Fruit fly (Drosophila melanogaster) whole organism, embryonic: ENCODE measurements around the gene RpL8.

Experiments
- Bdp1 ChIP-seq: fragments of 200-800 bp; sonication (Bioruptor generic); optimal IDR thresholded peaks from 3 replicates; lab custom pipeline; 2016; ENCODE audit warnings: missing biosample characterization, missing genetic modification characterization
- CG10267 ChIP-seq: fragments of 200-800 bp; sonication (Bioruptor generic); optimal IDR thresholded peaks from 2 replicates; lab custom pipeline; 2018; ENCODE audit warnings: missing biosample characterization, mild to moderate bottlenecking, missing genetic modification characterization, moderate library complexity
- CG10462 ChIP-seq: fragments of 200-800 bp; sonication (Bioruptor generic); optimal IDR thresholded peaks from 2 replicates; lab custom pipeline; 2016; ENCODE audit warnings: missing biosample characterization, missing genetic modification characterization
- CG11723 ChIP-seq: fragments of 200-800 bp; sonication (Bioruptor generic); optimal IDR thresholded peaks from 2 replicates; lab custom pipeline; 2017; ENCODE audit warnings: missing biosample characterization, mild to moderate bottlenecking, missing genetic modification characterization
- CG15696 ChIP-seq: fragments of 200-800 bp; sonication (Bioruptor generic); optimal IDR thresholded peaks from 2 replicates; lab custom pipeline; 2019; ENCODE audit warnings: missing biosample characterization, mild to moderate bottlenecking, missing genetic modification characterization, moderate library complexity
- CG17829 ChIP-seq: fragments of 200-800 bp; optimal IDR thresholded peaks from 2 replicates; lab custom pipeline; 2019; ENCODE audit warnings: missing biosample characterization, mild to moderate bottlenecking, missing genetic modification characterization, moderate library complexity
- CG18619 ChIP-seq: fragments of 200-800 bp; sonication (Bioruptor generic); optimal IDR thresholded peaks from 3 replicates; lab custom pipeline; 2017; ENCODE audit warnings: missing biosample characterization, mild to moderate bottlenecking, missing genetic modification characterization
- CG30403 ChIP-seq: fragments of 200-800 bp; sonication (Bioruptor generic); optimal IDR thresholded peaks from 3 replicates; lab custom pipeline; 2016; ENCODE audit warnings: missing biosample characterization, missing genetic modification characterization
- CG3065 ChIP-seq: fragments of 200-800 bp; sonication (Bioruptor generic); optimal IDR thresholded peaks from 2 replicates; lab custom pipeline; 2016; ENCODE audit warnings: missing biosample characterization, missing genetic modification characterization
- CG3281 ChIP-seq: fragments of 200-800 bp; sonication (Bioruptor generic); optimal IDR thresholded peaks from 3 replicates; lab custom pipeline; 2017; ENCODE audit warnings: missing biosample characterization, mild to moderate bottlenecking, missing genetic modification characterization
- CG3838 ChIP-seq: fragments of 200-800 bp; sonication (Bioruptor generic); optimal IDR thresholded peaks from 3 replicates; lab custom pipeline; 2016; ENCODE audit warnings: missing biosample characterization, missing genetic modification characterization
- CG6813 ChIP-seq: fragments of 200-800 bp; sonication (Bioruptor generic); optimal IDR thresholded peaks from 2 replicates; lab custom pipeline; 2017; ENCODE audit warnings: missing biosample characterization, missing genetic modification characterization, mild to moderate bottlenecking, moderate library complexity, missing genetic modification reagents
- CG7963 ChIP-seq: fragments of 200-800 bp; sonication (Bioruptor generic); IDR thresholded peaks from 3 replicates; pipeline ENCODE4 v1.3.6; 2022; ENCODE audit warnings: missing biosample characterization, missing genetic modification characterization; ENCODE audit not compliant: partially characterized antibody
- CG9727 ChIP-seq: fragments of 200-800 bp; sonication (Bioruptor generic); optimal IDR thresholded peaks from 3 replicates; lab custom pipeline; 2017; ENCODE audit warnings: missing biosample characterization, mild to moderate bottlenecking, missing genetic modification characterization
- Dek ChIP-seq: fragments of 200-800 bp; sonication (Bioruptor generic); optimal IDR thresholded peaks from 3 replicates; lab custom pipeline; 2019; ENCODE audit warnings: missing biosample characterization, mild to moderate bottlenecking, missing genetic modification characterization, moderate library complexity
- Dip2 ChIP-seq: fragments of 200-800 bp; sonication (Bioruptor generic); IDR thresholded peaks from 2 replicates; pipeline ENCODE4 v1.3.6; 2022; ENCODE audit warnings: missing biosample characterization, missing genetic modification characterization
- E2f2 ChIP-seq: fragments of 200-800 bp; sonication (Bioruptor generic); IDR thresholded peaks from 2 replicates; pipeline ENCODE4 v1.3.6; 2022; ENCODE audit warnings: missing biosample characterization, missing genetic modification characterization
- Fer1 ChIP-seq: fragments of 200-800 bp; sonication (Bioruptor generic); optimal IDR thresholded peaks from 2 replicates; lab custom pipeline; 2017; ENCODE audit warnings: missing biosample characterization, mild to moderate bottlenecking, missing genetic modification characterization
- GATAe ChIP-seq: fragments of 200-800 bp; sonication (Bioruptor generic); conservative IDR thresholded peaks from 2 replicates; pipeline ENCODE4 v1.3.6; 2022; ENCODE audit warnings: missing biosample characterization, missing genetic modification characterization
- Hand ChIP-seq: fragments of 200-800 bp; sonication (Bioruptor generic); optimal IDR thresholded peaks from 2 replicates; lab custom pipeline; 2017; ENCODE audit warnings: mild to moderate bottlenecking, missing biosample characterization, missing genetic modification reagents, missing genetic modification characterization
- Hr51 ChIP-seq, 2 experiments: fragments of 200-800 bp; sonication (Bioruptor generic); optimal IDR thresholded peaks; 2 replicates in 1 of 2; 3 replicates in 1 of 2; lab custom pipeline; 2016 to 2018; ENCODE audit warnings: missing biosample characterization in 2 of 2, missing genetic modification characterization in 2 of 2, mild to moderate bottlenecking in 1 of 2, moderate library complexity in 1 of 2
- Hsf ChIP-seq: fragments of 200-800 bp; sonication (Bioruptor generic); optimal IDR thresholded peaks from 3 replicates; lab custom pipeline; 2016; ENCODE audit warnings: missing biosample characterization, missing genetic modification characterization
- Lhr ChIP-seq: fragments of 200-800 bp; sonication (Bioruptor generic); optimal IDR thresholded peaks from 3 replicates; lab custom pipeline; 2017; ENCODE audit warnings: mild to moderate bottlenecking, missing biosample characterization, missing genetic modification reagents, missing genetic modification characterization
- MTF-1 ChIP-seq: fragments of 200-800 bp; sonication (Bioruptor generic); optimal IDR thresholded peaks from 2 replicates; lab custom pipeline; 2018; ENCODE audit warnings: missing biosample characterization, mild to moderate bottlenecking, missing genetic modification characterization, borderline replicate concordance
- Mes4 ChIP-seq: fragments of 200-800 bp; sonication (Bioruptor generic); optimal IDR thresholded peaks from 2 replicates; lab custom pipeline; 2016; ENCODE audit warnings: missing biosample characterization, missing genetic modification characterization
- TFAM ChIP-seq: fragments of 200-800 bp; sonication (Bioruptor generic); optimal IDR thresholded peaks from 2 replicates; lab custom pipeline; 2017; ENCODE audit warnings: missing biosample characterization, missing genetic modification characterization, inconsistent platforms
- Xbp1 ChIP-seq: fragments of 200-800 bp; sonication (Bioruptor generic); optimal IDR thresholded peaks from 3 replicates; lab custom pipeline; 2016; ENCODE audit warnings: missing biosample characterization, mild to moderate bottlenecking, missing genetic modification characterization
- bab2 ChIP-seq: fragments of 200-800 bp; sonication (Bioruptor generic); optimal IDR thresholded peaks from 2 replicates; lab custom pipeline; 2016; ENCODE audit warnings: missing biosample characterization, missing genetic modification characterization
- bbx ChIP-seq: fragments of 200-800 bp; sonication (Bioruptor generic); IDR thresholded peaks from 2 replicates; pipeline ENCODE4 v1.3.6; 2022; ENCODE audit warnings: missing biosample characterization, missing genetic modification characterization; ENCODE audit not compliant: partially characterized antibody
- br ChIP-seq: fragments of >200 bp; optimal IDR thresholded peaks from 2 replicates; lab custom pipeline; 2017
- cato ChIP-seq: fragments of 200-800 bp; sonication (Bioruptor generic); optimal IDR thresholded peaks from 2 replicates; lab custom pipeline; 2016; ENCODE audit warnings: missing biosample characterization, missing genetic modification characterization, borderline replicate concordance
- dati ChIP-seq: fragments of 200-800 bp; sonication (Bioruptor generic); IDR thresholded peaks from 2 replicates; pipeline ENCODE4 v1.3.6; 2022; ENCODE audit warnings: missing biosample characterization, missing genetic modification characterization
- eve ChIP-seq, 2 experiments: fragments of >200 bp; optimal IDR thresholded peaks; 2 replicates each; lab custom pipeline; 2017; ENCODE audit warnings: missing biosample characterization in 2 of 2, missing genetic modification characterization in 2 of 2
- eyg ChIP-seq: fragments of 200-800 bp; sonication (Bioruptor generic); optimal IDR thresholded peaks from 3 replicates; lab custom pipeline; 2016; ENCODE audit warnings: missing biosample characterization, missing genetic modification characterization
- gce ChIP-seq: fragments of 200-800 bp; sonication (Bioruptor generic); IDR thresholded peaks from 3 replicates; pipeline ENCODE4 v1.3.6; 2022; ENCODE audit warnings: missing biosample characterization, missing genetic modification characterization
- gfzf ChIP-seq: fragments of 200-800 bp; sonication (Bioruptor generic); optimal IDR thresholded peaks from 2 replicates; lab custom pipeline; 2016; ENCODE audit warnings: missing biosample characterization, mild to moderate bottlenecking, missing genetic modification characterization, moderate library complexity
- gt ChIP-seq: fragments of 200-800 bp; sonication (Bioruptor generic); IDR thresholded peaks from 2 replicates; pipeline ENCODE4 v1.3.6; 2022; ENCODE audit warnings: missing biosample characterization, missing genetic modification characterization
- kay ChIP-seq: fragments of 200-800 bp; sonication (Bioruptor generic); optimal IDR thresholded peaks from 2 replicates; lab custom pipeline; 2016; ENCODE audit warnings: missing biosample characterization, missing genetic modification characterization
- ken ChIP-seq: fragments of 200-800 bp; sonication (Bioruptor generic); IDR thresholded peaks from 3 replicates; pipeline ENCODE4 v1.3.6; 2022; ENCODE audit warnings: missing biosample characterization, missing genetic modification characterization
- lmd ChIP-seq: fragments of 200-800 bp; sonication (Bioruptor generic); IDR thresholded peaks from 2 replicates; pipeline ENCODE4 v1.3.6; 2022; ENCODE audit warnings: missing biosample characterization, missing genetic modification characterization
- nmo ChIP-seq: fragments of 200-800 bp; sonication (Bioruptor generic); optimal IDR thresholded peaks from 2 replicates; lab custom pipeline; 2018; ENCODE audit warnings: missing biosample characterization, mild to moderate bottlenecking, missing genetic modification characterization, moderate library complexity
- oc ChIP-seq: fragments of 200-800 bp; sonication (Bioruptor generic); optimal IDR thresholded peaks from 2 replicates; lab custom pipeline; 2018; ENCODE audit warnings: missing biosample characterization, mild to moderate bottlenecking, missing genetic modification characterization, moderate library complexity
- pb ChIP-seq: fragments of 200-800 bp; sonication (Bioruptor generic); optimal IDR thresholded peaks from 3 replicates; lab custom pipeline; 2016; ENCODE audit warnings: missing biosample characterization, missing genetic modification characterization
- pho ChIP-seq: fragments of 200-800 bp; sonication (Bioruptor generic); optimal IDR thresholded peaks from 2 replicates; lab custom pipeline; 2016; ENCODE audit warnings: missing biosample characterization, missing genetic modification characterization
- pita ChIP-seq: fragments of 200-800 bp; sonication (Bioruptor generic); optimal IDR thresholded peaks from 2 replicates; lab custom pipeline; 2017; ENCODE audit warnings: missing biosample characterization, mild to moderate bottlenecking, missing genetic modification characterization
- pros ChIP-seq: fragments of 200-800 bp; sonication (Bioruptor generic); optimal IDR thresholded peaks from 3 replicates; lab custom pipeline; 2019; ENCODE audit warnings: missing biosample characterization, mild to moderate bottlenecking, missing genetic modification characterization, moderate library complexity
- psq ChIP-seq: fragments of 200-800 bp; sonication (Bioruptor generic); optimal IDR thresholded peaks from 2 replicates; lab custom pipeline; 2017; ENCODE audit warnings: missing biosample characterization, missing genetic modification characterization
- pum ChIP-seq: fragments of 200-800 bp; sonication (Bioruptor generic); optimal IDR thresholded peaks from 2 replicates; lab custom pipeline; 2016; ENCODE audit warnings: missing biosample characterization, missing genetic modification characterization
- tio ChIP-seq: fragments of 200-800 bp; sonication (Bioruptor generic); optimal IDR thresholded peaks from 2 replicates; lab custom pipeline; 2017; ENCODE audit warnings: missing biosample characterization, missing genetic modification characterization, inconsistent platforms

The RpL8 gene

dm6 chr3L:2589167-2589910 lies 2.1 kb downstream of the RpL8 start, which contains the start of gene dos (continued):
- TF ChIP-seq tio (GFP tag; lab: Kevin White, UChicago), result no peak
- TF ChIP-seq CG11723 (GFP tag; lab: Kevin White, UChicago), result no peak
- no peak for TF ChIP-seq pum (GFP tag; lab: Kevin White, UChicago)
- TF ChIP-seq CG3281 (GFP tag; lab: Kevin White, UChicago), result peak; percentile 31
- TF ChIP-seq CG3065 (GFP tag; lab: Kevin White, UChicago), result peak; percentile 17
- no peak for TF ChIP-seq eyg (GFP tag; lab: Kevin White, UChicago)
- 0 out of 3 replicates have a peak, but pooled peaks have one; percentile 38 for TF ChIP-seq gce (GFP tag; lab: Robert Waterston, UW)
- peak; percentile 81 for TF ChIP-seq bbx
- peak; percentile 50 for TF ChIP-seq Hsf (GFP tag; lab: Kevin White, UChicago)
- TF ChIP-seq CG3838 (GFP tag; lab: Kevin White, UChicago), result peak; percentile 35
- no peak for TF ChIP-seq CG18619 (GFP tag; lab: Kevin White, UChicago)
- TF ChIP-seq TFAM (GFP tag; lab: Kevin White, UChicago), result no peak
- no peak for TF ChIP-seq lmd (GFP tag; lab: Robert Waterston, UW)
- TF ChIP-seq ken (GFP tag; lab: Robert Waterston, UW), result no peak
- peak; percentile 9 for TF ChIP-seq bab2 (GFP tag; lab: Kevin White, UChicago)
- peak; percentile 73 for TF ChIP-seq nmo (GFP tag; lab: Kevin White, UChicago)
- no peak for TF ChIP-seq pb (GFP tag; lab: Kevin White, UChicago)
- TF ChIP-seq CG6813, result no peak
- TF ChIP-seq E2f2 (GFP tag; lab: Robert Waterston, UW), result peak; percentile 68
- TF ChIP-seq Xbp1, result peak; percentile 58
- no peak for TF ChIP-seq pros (GFP tag; lab: Kevin White, UChicago)
- TF ChIP-seq gfzf (GFP tag; lab: Kevin White, UChicago), result peak; percentile 57
- TF ChIP-seq CG10267 (tag; lab: Kevin White, UChicago), result peak; percentile 100
- no peak for TF ChIP-seq gt (GFP tag; lab: Robert Waterston, UW)
- TF ChIP-seq psq (GFP tag; lab: Kevin White, UChicago), result peak; percentile 4
- TF ChIP-seq CG17829 (tag; lab: Kevin White, UChicago), result peak; percentile 78
- no peak for TF ChIP-seq Hand (GFP tag; lab: Kevin White, UChicago)
- peak; percentile 10 for TF ChIP-seq Mes4 (GFP tag; lab: Kevin White, UChicago)
- no peak for TF ChIP-seq br (lab: Kevin White, UChicago)
- TF ChIP-seq pho, result peak; percentile 22
- TF ChIP-seq CG9727 (GFP tag; lab: Kevin White, UChicago), result no peak
- TF ChIP-seq dati (GFP tag; lab: Robert Waterston, UW), result no peak
- no peak for TF ChIP-seq GATAe (GFP tag; lab: Robert Waterston, UW)
- TF ChIP-seq CG7963 (GFP tag; lab: Robert Waterston, UW), result 0 out of 3 replicates have a peak, but pooled peaks have one; percentile 52
- TF ChIP-seq MTF-1, result no peak
- peak; percentile 61 for TF ChIP-seq Lhr (GFP tag; lab: Kevin White, UChicago)
- peak; percentile 61 for TF ChIP-seq Fer1 (GFP tag; lab: Kevin White, UChicago)
- TF ChIP-seq CG10462 (GFP tag; lab: Kevin White, UChicago), result peak; percentile 28
- TF ChIP-seq cato, result peak; percentile 22
- TF ChIP-seq Dip2 (GFP tag; lab: Robert Waterston, UW), result no peak
- TF ChIP-seq pita (GFP tag; lab: Kevin White, UChicago), result no peak
- peak; percentile 75 for TF ChIP-seq CG30403
- no peak for TF ChIP-seq kay
- TF ChIP-seq Hr51 (GFP tag; optimal IDR thresholded peaks at IDR 0.05; lab: Kevin White, UChicago), result peak; percentile 32 to 54
- peak; percentile 39 for TF ChIP-seq Bdp1
- TF ChIP-seq Dek (tag; lab: Kevin White, UChicago), result peak; percentile 16
- no peak for TF ChIP-seq eve (GFP tag; optimal IDR thresholded peaks at IDR 0.05; lab: Kevin White, UChicago)
- peak; percentile 6 for TF ChIP-seq oc
- TF ChIP-seq CG15696, result peak; percentile 29
